Fruit fly (Drosophila melanogaster) whole organism, embryonic: ENCODE data around the gene CG34149.

Experiments
- CG10147 ChIP-seq: fragments of 200-800 bp; sonication (Bioruptor generic); optimal IDR thresholded peaks from 2 replicates; lab custom pipeline; 2019; ENCODE audit warnings: missing biosample characterization, mild to moderate bottlenecking, missing genetic modification characterization, moderate library complexity
- CG10267 ChIP-seq: fragments of 200-800 bp; sonication (Bioruptor generic); optimal IDR thresholded peaks from 2 replicates; lab custom pipeline; 2018; ENCODE audit warnings: missing biosample characterization, mild to moderate bottlenecking, missing genetic modification characterization, moderate library complexity
- CG10979 ChIP-seq: fragments of 200-800 bp; sonication (Bioruptor generic); optimal IDR thresholded peaks from 2 replicates; lab custom pipeline; 2018; ENCODE audit warnings: missing biosample characterization, mild to moderate bottlenecking, missing genetic modification characterization, moderate library complexity
- CG11504 ChIP-seq: fragments of 200-800 bp; sonication (Bioruptor generic); optimal IDR thresholded peaks from 3 replicates; lab custom pipeline; 2019; ENCODE audit warnings: missing biosample characterization, mild to moderate bottlenecking, missing genetic modification characterization, moderate library complexity
- CG13775 ChIP-seq: fragments of 200-800 bp; sonication (Bioruptor generic); optimal IDR thresholded peaks from 3 replicates; lab custom pipeline; 2017; ENCODE audit warnings: missing biosample characterization, mild to moderate bottlenecking, missing genetic modification characterization
- CG15696 ChIP-seq: fragments of 200-800 bp; sonication (Bioruptor generic); optimal IDR thresholded peaks from 2 replicates; lab custom pipeline; 2019; ENCODE audit warnings: missing biosample characterization, mild to moderate bottlenecking, missing genetic modification characterization, moderate library complexity
- CG16813 ChIP-seq: fragments of 200-800 bp; sonication (Bioruptor generic); IDR thresholded peaks from 3 replicates; pipeline ENCODE4 v1.3.6; 2022; ENCODE audit warnings: missing biosample characterization, missing genetic modification characterization; ENCODE audit not compliant: partially characterized antibody
- CG17328 ChIP-seq: fragments of 200-800 bp; sonication (Bioruptor generic); IDR thresholded peaks from 2 replicates; pipeline ENCODE4 v1.3.6; 2022; ENCODE audit warnings: missing biosample characterization, missing genetic modification characterization
- CG17802 ChIP-seq: fragments of 200-800 bp; sonication (Bioruptor generic); optimal IDR thresholded peaks from 2 replicates; lab custom pipeline; 2018; ENCODE audit warnings: missing biosample characterization, mild to moderate bottlenecking, missing genetic modification characterization, moderate library complexity
- CG2116 ChIP-seq: fragments of 200-800 bp; sonication (Bioruptor generic); optimal IDR thresholded peaks from 3 replicates; lab custom pipeline; 2018; ENCODE audit warnings: missing biosample characterization, mild to moderate bottlenecking, missing genetic modification characterization
- CG33213 ChIP-seq: fragments of 200-800 bp; sonication (Bioruptor generic); optimal IDR thresholded peaks from 3 replicates; lab custom pipeline; 2016; ENCODE audit warnings: missing biosample characterization, missing genetic modification characterization
- CG3407 ChIP-seq: fragments of 200-800 bp; sonication (Bioruptor generic); optimal IDR thresholded peaks from 2 replicates; lab custom pipeline; 2018; ENCODE audit warnings: missing biosample characterization, mild to moderate bottlenecking, missing genetic modification characterization
- CG34376 ChIP-seq: fragments of 200-800 bp; sonication (Bioruptor generic); optimal IDR thresholded peaks from 2 replicates; lab custom pipeline; 2018; ENCODE audit warnings: missing biosample characterization, mild to moderate bottlenecking, missing genetic modification characterization
- CG3995 ChIP-seq: fragments of 200-800 bp; sonication (Bioruptor generic); optimal IDR thresholded peaks from 3 replicates; lab custom pipeline; 2016; ENCODE audit warnings: missing biosample characterization, missing genetic modification characterization
- CG7372 ChIP-seq: fragments of 200-800 bp; sonication (Bioruptor generic); IDR thresholded peaks from 2 replicates; pipeline ENCODE4 v1.3.6; 2022; ENCODE audit warnings: missing biosample characterization, missing genetic modification characterization
- CG7556 ChIP-seq: fragments of 200-800 bp; sonication (Bioruptor generic); optimal IDR thresholded peaks from 2 replicates; lab custom pipeline; 2017; ENCODE audit warnings: missing biosample characterization, mild to moderate bottlenecking, missing genetic modification characterization
- CG8359 ChIP-seq: fragments of 200-800 bp; sonication (Bioruptor generic); optimal IDR thresholded peaks from 2 replicates; lab custom pipeline; 2017; ENCODE audit warnings: missing biosample characterization, mild to moderate bottlenecking, missing genetic modification characterization, borderline replicate concordance
- CG9727 ChIP-seq: fragments of 200-800 bp; sonication (Bioruptor generic); optimal IDR thresholded peaks from 3 replicates; lab custom pipeline; 2017; ENCODE audit warnings: missing biosample characterization, mild to moderate bottlenecking, missing genetic modification characterization
- Dll ChIP-seq: fragments of 200-800 bp; sonication (Bioruptor generic); IDR thresholded peaks from 4 replicates; pipeline ENCODE4 v1.3.6; 2022; ENCODE audit warnings: missing biosample characterization, missing genetic modification characterization; ENCODE audit not compliant: partially characterized antibody
- ERR ChIP-seq: fragments of 200-800 bp; sonication (Bioruptor generic); optimal IDR thresholded peaks from 2 replicates; lab custom pipeline; 2016; ENCODE audit warnings: missing biosample characterization, missing genetic modification characterization
- Eip74EF ChIP-seq, 2 experiments: fragments of 200-800 bp in 1 of 2; fragments of >200 bp in 1 of 2; sonication (Bioruptor generic) in 1 of 2; optimal IDR thresholded peaks; 2 replicates each; lab custom pipeline; 2017 to 2019; ENCODE audit warnings: missing biosample characterization in 2 of 2, missing genetic modification characterization in 2 of 2, mild to moderate bottlenecking in 1 of 2, moderate library complexity in 1 of 2
- HLH3B ChIP-seq: fragments of 200-800 bp; sonication (Bioruptor generic); IDR thresholded peaks from 2 replicates; pipeline ENCODE4 v1.3.6; 2022; ENCODE audit warnings: missing biosample characterization, missing genetic modification characterization
- Hsf ChIP-seq: fragments of 200-800 bp; sonication (Bioruptor generic); optimal IDR thresholded peaks from 3 replicates; lab custom pipeline; 2016; ENCODE audit warnings: missing biosample characterization, missing genetic modification characterization
- Kr ChIP-seq: fragments of 200-800 bp; sonication (Bioruptor generic); optimal IDR thresholded peaks from 2 replicates; lab custom pipeline; 2017; ENCODE audit warnings: missing biosample characterization, mild to moderate bottlenecking, missing genetic modification characterization
- Max ChIP-seq: fragments of 200-800 bp; sonication (Bioruptor generic); optimal IDR thresholded peaks from 2 replicates; lab custom pipeline; 2016; ENCODE audit warnings: missing biosample characterization, mild to moderate bottlenecking, missing genetic modification characterization
- NC2α ChIP-seq: fragments of 200-800 bp; sonication (Bioruptor generic); optimal IDR thresholded peaks from 2 replicates; lab custom pipeline; 2016; ENCODE audit warnings: missing biosample characterization, missing genetic modification characterization
- NFAT ChIP-seq: fragments of 200-800 bp; sonication (Bioruptor generic); IDR thresholded peaks from 2 replicates; pipeline ENCODE4 v1.3.6; 2022; ENCODE audit warnings: missing biosample characterization, missing genetic modification characterization
- Nf-YB ChIP-seq: fragments of 200-800 bp; sonication (Bioruptor generic); optimal IDR thresholded peaks from 3 replicates; lab custom pipeline; 2019; ENCODE audit warnings: missing biosample characterization, mild to moderate bottlenecking, missing genetic modification characterization, moderate library complexity
- Opbp ChIP-seq: fragments of 200-800 bp; sonication (Bioruptor generic); IDR thresholded peaks from 3 replicates; pipeline ENCODE4 v1.3.6; 2022; ENCODE audit warnings: missing biosample characterization, missing genetic modification characterization; ENCODE audit not compliant: partially characterized antibody
- Side ChIP-seq: fragments of 200-800 bp; sonication (Bioruptor generic); optimal IDR thresholded peaks from 2 replicates; lab custom pipeline; 2016; ENCODE audit warnings: missing biosample characterization, missing genetic modification characterization
- Tbp ChIP-seq: fragments of >200 bp; optimal IDR thresholded peaks from 2 replicates; lab custom pipeline; 2018; ENCODE audit warnings: missing biosample characterization, missing genetic modification characterization
- Trl ChIP-seq, 3 experiments: fragments of >200 bp in 2 of 3; fragments of 200-800 bp in 1 of 3; sonication (Bioruptor generic) in 1 of 3; optimal IDR thresholded peaks; 2 replicates in 1 of 3; 3 replicates in 2 of 3; lab custom pipeline; 2016 to 2017; ENCODE audit warnings: missing biosample characterization in 1 of 3, missing genetic modification characterization in 1 of 3
- amos ChIP-seq: fragments of 200-800 bp; sonication (Bioruptor generic); IDR thresholded peaks from 2 replicates; pipeline ENCODE4 v1.3.6; 2022; ENCODE audit warnings: missing biosample characterization, missing genetic modification characterization; ENCODE audit not compliant: partially characterized antibody
- bbx ChIP-seq: fragments of 200-800 bp; sonication (Bioruptor generic); IDR thresholded peaks from 2 replicates; pipeline ENCODE4 v1.3.6; 2022; ENCODE audit warnings: missing biosample characterization, missing genetic modification characterization; ENCODE audit not compliant: partially characterized antibody
- br ChIP-seq: fragments of >200 bp; optimal IDR thresholded peaks from 2 replicates; lab custom pipeline; 2017
- bsh ChIP-seq, 2 experiments: fragments of 200-800 bp; sonication (Bioruptor generic); optimal IDR thresholded peaks; 2 replicates each; lab custom pipeline; 2017 to 2018; ENCODE audit warnings: mild to moderate bottlenecking in 2 of 2, missing biosample characterization in 2 of 2, missing genetic modification characterization in 2 of 2, moderate library complexity in 1 of 2
- chinmo ChIP-seq: fragments of 200-800 bp; sonication (Bioruptor generic); IDR thresholded peaks from 4 replicates; pipeline ENCODE4 v1.3.6; 2022; ENCODE audit warnings: missing biosample characterization, missing genetic modification characterization; ENCODE audit not compliant: partially characterized antibody
- gem ChIP-seq: fragments of 200-800 bp; sonication (Bioruptor generic); optimal IDR thresholded peaks from 2 replicates; lab custom pipeline; 2019; ENCODE audit warnings: missing biosample characterization, mild to moderate bottlenecking, missing genetic modification characterization, moderate library complexity
- grn ChIP-seq: fragments of 200-800 bp; sonication (Bioruptor generic); optimal IDR thresholded peaks from 3 replicates; lab custom pipeline; 2017; ENCODE audit warnings: missing biosample characterization, missing genetic modification characterization
- hb ChIP-seq: fragments of 200-800 bp; sonication (Bioruptor generic); IDR thresholded peaks from 3 replicates; pipeline ENCODE4 v1.3.6; 2022; ENCODE audit warnings: missing biosample characterization, missing genetic modification characterization; ENCODE audit not compliant: partially characterized antibody
- her ChIP-seq: fragments of 200-800 bp; sonication (Bioruptor generic); optimal IDR thresholded peaks from 2 replicates; lab custom pipeline; 2016; ENCODE audit warnings: missing biosample characterization, missing genetic modification characterization
- hkb ChIP-seq, 2 experiments: fragments of 200-800 bp in 1 of 2; fragments of >200 bp in 1 of 2; sonication (Bioruptor generic) in 1 of 2; IDR thresholded peaks in 1 of 2; optimal IDR thresholded peaks in 1 of 2; 2 replicates each; pipeline versions ENCODE4 v1.3.6 to Lab custom; 2017 to 2022; ENCODE audit warnings: missing biosample characterization in 1 of 2, missing genetic modification characterization in 1 of 2
- salm ChIP-seq: fragments of 200-800 bp; sonication (Bioruptor generic); optimal IDR thresholded peaks from 2 replicates; lab custom pipeline; 2018; ENCODE audit warnings: missing biosample characterization, mild to moderate bottlenecking, missing genetic modification characterization
- sens ChIP-seq: fragments of 200-800 bp; sonication (Bioruptor generic); peaks from one replicate; lab custom pipeline; 2016; ENCODE audit warnings: missing biosample characterization, missing genetic modification characterization
- sna ChIP-seq: fragments of 200-800 bp; sonication (Bioruptor generic); IDR thresholded peaks from 2 replicates; pipeline ENCODE4 v1.3.6; 2022; ENCODE audit warnings: missing biosample characterization, missing genetic modification characterization; ENCODE audit not compliant: partially characterized antibody
- toy ChIP-seq: fragments of 200-800 bp; sonication (Bioruptor generic); IDR thresholded peaks from 2 replicates; pipeline ENCODE4 v1.3.6; 2022; ENCODE audit warnings: missing biosample characterization, missing genetic modification characterization
- zf30C ChIP-seq: fragments of 200-800 bp; sonication (Bioruptor generic); optimal IDR thresholded peaks from 3 replicates; lab custom pipeline; 2018; ENCODE audit warnings: missing biosample characterization, mild to moderate bottlenecking, missing genetic modification characterization

The CG34149 gene

DNA sequence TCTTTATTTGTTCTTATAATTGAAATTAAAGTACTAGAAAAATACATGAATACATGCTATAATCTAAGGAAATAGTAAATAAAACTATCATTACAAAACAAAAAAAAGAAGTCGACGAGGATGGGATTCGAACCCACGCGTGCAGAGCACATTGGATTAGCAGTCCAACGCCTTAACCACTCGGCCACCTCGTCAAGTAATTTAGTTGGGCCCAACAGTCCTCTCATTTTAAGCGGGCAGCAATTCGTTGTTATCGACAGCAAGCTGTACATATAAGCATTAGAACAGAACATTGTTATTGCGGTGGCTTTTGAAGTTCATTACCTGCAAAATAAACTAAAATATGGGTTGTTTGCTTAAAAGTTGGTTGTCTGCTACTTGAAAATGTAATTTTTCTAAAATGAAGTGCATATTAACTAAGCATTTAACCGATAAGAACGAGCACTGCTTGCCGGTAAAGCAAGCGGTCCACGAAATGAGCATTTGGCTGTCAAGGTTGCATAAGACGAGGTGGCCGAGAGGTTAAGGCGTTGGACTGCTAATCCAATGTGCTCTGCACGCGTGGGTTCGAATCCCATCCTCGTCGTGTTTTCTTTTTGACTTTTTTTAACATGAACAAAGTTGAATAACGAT lies 17.3 kb downstream of the CG34149 start (continued):
- TF ChIP-seq Eip74EF (GFP tag; optimal IDR thresholded peaks at IDR 0.05; lab: Kevin White, UChicago) = peak; percentile 4 to 99
- TF ChIP-seq hkb (optimal IDR thresholded peaks at IDR 0.05; lab: Kevin White, UChicago) = peak; percentile 55
- no peak for TF ChIP-seq hkb (GFP tag; IDR thresholded peaks at IDR 0.05; lab: Robert Waterston, UW)
- peak; percentile 92 for TF ChIP-seq Opbp (GFP tag; lab: Robert Waterston, UW)
- no peak for TF ChIP-seq toy (GFP tag; lab: Robert Waterston, UW)
- peak; percentile 62; the same call in 1 of the 2 replicates for TF ChIP-seq sna (GFP tag; lab: Robert Waterston, UW)
- no peak for TF ChIP-seq CG17802 (tag; lab: Kevin White, UChicago)
- peak; percentile 80 for TF ChIP-seq CG16813 (GFP tag; lab: Robert Waterston, UW)
- peak; percentile 95 for TF ChIP-seq chinmo (GFP tag; lab: Robert Waterston, UW)
- TF ChIP-seq CG34376 (GFP tag; lab: Kevin White, UChicago) = peak; percentile 23
- peak; percentile 84 for TF ChIP-seq hb (GFP tag; lab: Robert Waterston, UW)
- peak; percentile 77 for TF ChIP-seq amos (GFP tag; lab: Robert Waterston, UW)
- TF ChIP-seq CG2116 (GFP tag; lab: Kevin White, UChicago) = peak; percentile 7
- TF ChIP-seq CG13775 (GFP tag; lab: Kevin White, UChicago) = no peak
- TF ChIP-seq bbx (GFP tag; lab: Robert Waterston, UW) = peak; percentile 83
- no peak for TF ChIP-seq CG3407
- TF ChIP-seq Side (GFP tag; lab: Kevin White, UChicago) = no peak
- TF ChIP-seq Dll = 0 out of 4 replicates have a peak, but pooled peaks have one; percentile 56
- TF ChIP-seq br (lab: Kevin White, UChicago) = no peak
- TF ChIP-seq Max (GFP tag; lab: Kevin White, UChicago) = no peak
- TF ChIP-seq CG7556 (GFP tag; lab: Kevin White, UChicago) = no peak
- peak; percentile 5 for TF ChIP-seq CG11504 (tag; lab: Kevin White, UChicago)
- TF ChIP-seq salm (tag; lab: Kevin White, UChicago) = no peak
- TF ChIP-seq CG33213 (GFP tag; lab: Kevin White, UChicago) = no peak
- TF ChIP-seq bsh (GFP tag; optimal IDR thresholded peaks at IDR 0.05; lab: Kevin White, UChicago) = no peak
- no peak for TF ChIP-seq CG7372 (GFP tag; lab: Robert Waterston, UW)
- no peak for TF ChIP-seq CG15696 (tag; lab: Kevin White, UChicago)
- no peak for TF ChIP-seq gem (tag; lab: Kevin White, UChicago)

DNA sequence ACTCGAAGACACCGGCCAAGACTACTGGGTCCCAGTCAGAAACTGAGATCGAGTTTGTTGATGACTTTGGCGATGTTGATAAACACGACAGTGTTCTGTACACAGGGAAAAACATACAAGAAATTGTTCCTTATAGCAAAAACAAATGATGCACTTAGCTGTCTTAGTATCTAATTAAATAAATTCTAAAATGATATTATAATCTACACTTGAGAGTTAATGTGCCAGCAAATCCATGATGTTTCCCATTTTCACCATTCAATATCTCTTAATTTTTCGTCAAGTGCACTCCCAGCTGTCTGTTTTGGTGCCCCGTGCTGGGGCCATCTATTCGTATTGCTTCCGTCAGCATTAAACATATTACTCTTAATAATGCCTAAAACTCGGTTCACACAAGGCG lies 20.3 kb downstream of the CG34149 start:
- TF ChIP-seq sens (GFP tag; lab: Kevin White, UChicago) (peak; percentile 65), NFAT (GFP tag; lab: Robert Waterston, UW) (peak; percentile 60), Hsf (GFP tag; lab: Kevin White, UChicago) (peak; percentile 34), CG10979 (tag; lab: Kevin White, UChicago) (peak; percentile 42), zf30C (GFP tag; lab: Kevin White, UChicago) (no peak), NC2α (GFP tag; lab: Kevin White, UChicago) (no peak), Nf-YB (GFP tag; lab: Kevin White, UChicago) (no peak), Trl (optimal IDR thresholded peaks at IDR 0.05; lab: Kevin White, UChicago) (no peak), Trl (GFP tag; optimal IDR thresholded peaks at IDR 0.05; lab: Kevin White, UChicago) (no peak), her (no peak), CG9727 (GFP tag; lab: Kevin White, UChicago) (peak; percentile 37), Kr (GFP tag; lab: Kevin White, UChicago) (no peak), CG10267 (tag; lab: Kevin White, UChicago) (peak; percentile 29), CG17328 (GFP tag; lab: Robert Waterston, UW) (peak; percentile 42; the same call in 1 of the 2 replicates), CG3995 (GFP tag; lab: Kevin White, UChicago) (no peak), grn (GFP tag; lab: Kevin White, UChicago) (peak; percentile 12), CG13775 (GFP tag; lab: Kevin White, UChicago) (peak; percentile 14), HLH3B (GFP tag; lab: Robert Waterston, UW) (peak; percentile 53; the same call in 1 of the 2 replicates), CG8359 (GFP tag; lab: Kevin White, UChicago) (no peak), CG10147 (GFP tag; lab: Kevin White, UChicago) (no peak), ERR (GFP tag; lab: Kevin White, UChicago) (no peak), Tbp (GFP tag; lab: Kevin White, UChicago) (no peak)
